Worm (Caenorhabditis elegans) whole organism, L4 larva: ENCODE measurements around the gene srt-18.

Source experiments
- F26F4.8 ChIP-seq: fragments of 200-800 bp; sonication (Bioruptor generic); conservative IDR thresholded peaks from 2 replicates; pipeline ENCODE4 v1.3.6; 2022; ENCODE audit warnings: missing genetic modification characterization, missing compliant biosample characterization
- F37D6.2 ChIP-seq: sonication (generic microtip); optimal IDR thresholded peaks from 2 replicates; lab custom pipeline; 2016; ENCODE audit warnings: mild to moderate bottlenecking, missing genetic modification characterization, missing compliant biosample characterization
- R02D3.7 ChIP-seq: fragments of 150-350 bp; sonication (generic microtip); optimal IDR thresholded peaks from 3 replicates; lab custom pipeline; 2014; ENCODE audit warnings: missing biosample characterization, missing genetic modification characterization
- T26A8.4 ChIP-seq: fragments of 200-800 bp; sonication (Bioruptor generic); IDR thresholded peaks from 2 replicates; pipeline ENCODE4 v1.3.6; 2022; ENCODE audit warnings: missing genetic modification characterization, missing compliant biosample characterization
- aha-1 ChIP-seq: fragments of 150-350 bp; peaks from one replicate; lab custom pipeline; 2014; ENCODE audit warnings: missing biosample characterization, missing genetic modification characterization
- aly-2 ChIP-seq: sonication (generic microtip); optimal IDR thresholded peaks from 2 replicates; lab custom pipeline; 2018; ENCODE audit warnings: missing biosample characterization, missing genetic modification characterization
- attf-4 ChIP-seq: sonication (generic microtip); optimal IDR thresholded peaks from 3 replicates; lab custom pipeline; 2017; ENCODE audit warnings: missing biosample characterization, missing genetic modification characterization
- ceh-20 ChIP-seq: fragments of 200-800 bp; sonication (Bioruptor generic); IDR thresholded peaks from 2 replicates; pipeline ENCODE4 v1.3.6; 2022; ENCODE audit warnings: missing genetic modification reagents, missing genetic modification characterization, missing compliant biosample characterization
- ceh-28 ChIP-seq: fragments of 150-350 bp; optimal IDR thresholded peaks from 2 replicates; lab custom pipeline; 2014; ENCODE audit warnings: missing biosample characterization, missing genetic modification reagents, missing genetic modification characterization
- ceh-32 ChIP-seq: sonication (generic microtip); optimal IDR thresholded peaks from 2 replicates; lab custom pipeline; 2016; ENCODE audit warnings: mild to moderate bottlenecking, missing genetic modification characterization, missing compliant biosample characterization; ENCODE audit not compliant: poor library complexity
- ceh-62 ChIP-seq: sonication (generic microtip); optimal IDR thresholded peaks from 2 replicates; lab custom pipeline; 2017; ENCODE audit warnings: missing biosample characterization, missing genetic modification characterization
- ceh-82 ChIP-seq: sonication (generic microtip); optimal IDR thresholded peaks from 2 replicates; lab custom pipeline; 2017; ENCODE audit warnings: missing biosample characterization, missing genetic modification characterization
- ctbp-1 ChIP-seq: fragments of 200-800 bp; sonication (Bioruptor generic); IDR thresholded peaks from 2 replicates; pipeline ENCODE4 v1.3.6; 2022; ENCODE audit warnings: missing genetic modification reagents, missing genetic modification characterization, missing compliant biosample characterization
- daf-16 ChIP-seq, 3 experiments: sonication (generic microtip); optimal IDR thresholded peaks; 2 replicates each; lab custom pipeline; 2016 to 2017; ENCODE audit warnings: missing genetic modification characterization in 3 of 3, missing genetic modification reagents in 3 of 3, mild to moderate bottlenecking in 2 of 3, missing compliant biosample characterization in 2 of 3, missing biosample characterization in 1 of 3, moderate library complexity in 1 of 3
- dmd-8 ChIP-seq: fragments of 200-800 bp; sonication (Bioruptor generic); IDR thresholded peaks from 2 replicates; pipeline ENCODE4 v1.3.6; 2022; ENCODE audit warnings: missing genetic modification characterization, missing compliant biosample characterization
- dmd-9 ChIP-seq: fragments of 200-800 bp; sonication (Bioruptor generic); IDR thresholded peaks from 2 replicates; pipeline ENCODE4 v1.3.6; 2022; ENCODE audit warnings: missing genetic modification reagents, missing genetic modification characterization, missing compliant biosample characterization
- dpl-1 ChIP-seq: fragments of 150-350 bp; optimal IDR thresholded peaks from 2 replicates; lab custom pipeline; 2014; ENCODE audit warnings: missing biosample characterization, missing genetic modification reagents, missing genetic modification characterization
- fkh-10 ChIP-seq: fragments of 150-350 bp; optimal IDR thresholded peaks from 2 replicates; lab custom pipeline; 2014; ENCODE audit warnings: missing biosample characterization, missing genetic modification reagents, missing genetic modification characterization
- hif-1 ChIP-seq, 2 experiments: sonication (generic microtip); optimal IDR thresholded peaks; 2 replicates each; lab custom pipeline; 2016 to 2017; ENCODE audit warnings: missing compliant biosample characterization in 2 of 2, missing genetic modification characterization in 2 of 2, missing genetic modification reagents in 2 of 2, missing genotype in 2 of 2, mild to moderate bottlenecking in 1 of 2
- lin-13 ChIP-seq: fragments of 150-350 bp; optimal IDR thresholded peaks from 2 replicates; lab custom pipeline; 2014; ENCODE audit warnings: missing biosample characterization, missing genetic modification reagents, missing genetic modification characterization
- lin-15B ChIP-seq: fragments of 150-350 bp; sonication (generic microtip); optimal IDR thresholded peaks from 3 replicates; lab custom pipeline; 2014; ENCODE audit warnings: missing biosample characterization, missing genetic modification characterization
- lin-29 ChIP-seq: fragments of 200-800 bp; sonication (Bioruptor generic); IDR thresholded peaks from 2 replicates; pipeline ENCODE4 v1.3.6; 2022; ENCODE audit warnings: missing genetic modification reagents, missing genetic modification characterization, missing compliant biosample characterization
- lir-3 ChIP-seq: sonication (generic microtip); optimal IDR thresholded peaks from 2 replicates; lab custom pipeline; 2016; ENCODE audit warnings: mild to moderate bottlenecking, missing genetic modification characterization, missing compliant biosample characterization
- madf-9 ChIP-seq: fragments of 200-800 bp; sonication (Bioruptor generic); conservative IDR thresholded peaks from 2 replicates; pipeline ENCODE4 v1.3.6; 2022; ENCODE audit warnings: missing genetic modification reagents, missing genetic modification characterization, missing compliant biosample characterization
- mep-1 ChIP-seq: fragments of 150-350 bp; sonication (generic microtip); optimal IDR thresholded peaks from 3 replicates; lab custom pipeline; 2014; ENCODE audit warnings: missing biosample characterization, missing genetic modification characterization
- mxl-2 ChIP-seq: fragments of 200-800 bp; sonication (Bioruptor generic); conservative IDR thresholded peaks from 2 replicates; pipeline ENCODE4 v1.3.6; 2022; ENCODE audit warnings: missing genetic modification reagents, missing genetic modification characterization, missing compliant biosample characterization
- mxl-3 ChIP-seq: fragments of 200-800 bp; sonication (Bioruptor generic); optimal IDR thresholded peaks from 2 replicates; lab custom pipeline; 2018; ENCODE audit warnings: mild to moderate bottlenecking, missing genetic modification characterization, missing compliant biosample characterization
- nhr-102 ChIP-seq: sonication (generic microtip); optimal IDR thresholded peaks from 2 replicates; lab custom pipeline; 2016; ENCODE audit warnings: mild to moderate bottlenecking, missing genetic modification characterization, moderate library complexity, missing compliant biosample characterization
- nhr-25 ChIP-seq: sonication (generic microtip); optimal IDR thresholded peaks from 2 replicates; lab custom pipeline; 2017; ENCODE audit warnings: missing genetic modification characterization, mild to moderate bottlenecking, missing compliant biosample characterization, antibody characterized with exemption, moderate library complexity, borderline replicate concordance; ENCODE audit not compliant: insufficient read depth
- nhr-28 ChIP-seq: fragments of 150-350 bp; optimal IDR thresholded peaks from 2 replicates; lab custom pipeline; 2014; ENCODE audit warnings: missing biosample characterization, missing genetic modification characterization
- nhr-6 ChIP-seq: fragments of 150-350 bp; optimal IDR thresholded peaks from 2 replicates; lab custom pipeline; 2014; ENCODE audit warnings: missing biosample characterization, missing genetic modification characterization
- nhr-77 ChIP-seq: fragments of 150-350 bp; optimal IDR thresholded peaks from 2 replicates; lab custom pipeline; 2014; ENCODE audit warnings: missing biosample characterization, missing genetic modification characterization
- php-3 ChIP-seq: fragments of 200-800 bp; sonication (Bioruptor generic); IDR thresholded peaks from 2 replicates; pipeline ENCODE4 v1.3.6; 2022; ENCODE audit warnings: missing genetic modification reagents, missing genetic modification characterization, missing compliant biosample characterization
- sdz-12 ChIP-seq: fragments of 200-800 bp; sonication (Bioruptor generic); optimal IDR thresholded peaks from 2 replicates; lab custom pipeline; 2018; ENCODE audit warnings: mild to moderate bottlenecking, missing genetic modification characterization, missing compliant biosample characterization
- set-16 ChIP-seq: fragments of 200-800 bp; sonication (Bioruptor generic); IDR thresholded peaks from 2 replicates; pipeline ENCODE4 v1.3.6; 2022; ENCODE audit warnings: missing genetic modification reagents, missing genetic modification characterization, missing compliant biosample characterization
- snpc-1.2 ChIP-seq: fragments of 200-800 bp; sonication (Bioruptor generic); IDR thresholded peaks from 2 replicates; pipeline ENCODE4 v1.3.6; 2022; ENCODE audit warnings: missing genetic modification reagents, missing genetic modification characterization, missing compliant biosample characterization
- spr-1 ChIP-seq: sonication (generic microtip); optimal IDR thresholded peaks from 2 replicates; lab custom pipeline; 2016; ENCODE audit warnings: mild to moderate bottlenecking, missing genetic modification characterization, missing compliant biosample characterization
- tra-1 ChIP-seq: fragments of 200-800 bp; sonication (Bioruptor generic); IDR thresholded peaks from 2 replicates; pipeline ENCODE4 v1.3.6; 2022; ENCODE audit warnings: missing genetic modification reagents, missing genetic modification characterization, missing compliant biosample characterization
- unc-62 ChIP-seq, 3 experiments: fragments of 150-350 bp in 1 of 3; sonication (generic microtip); optimal IDR thresholded peaks in 2 of 3; peaks in 1 of 3; 1 replicate in 1 of 3; 2 replicates in 2 of 3; lab custom pipeline; 2014 to 2017; ENCODE audit warnings: missing biosample characterization in 3 of 3, missing genetic modification characterization in 3 of 3, missing genetic modification reagents in 3 of 3, missing genotype in 1 of 3
- vab-7 ChIP-seq: fragments of 200-800 bp; sonication (Bioruptor generic); IDR thresholded peaks from 2 replicates; pipeline ENCODE4 v1.3.6; 2022; ENCODE audit warnings: missing genetic modification reagents, missing genetic modification characterization, missing compliant biosample characterization
- ztf-11 ChIP-seq: fragments of 150-350 bp; optimal IDR thresholded peaks from 2 replicates; lab custom pipeline; 2014; ENCODE audit warnings: missing biosample characterization, missing genetic modification characterization
- ztf-7 ChIP-seq: fragments of 150-350 bp; optimal IDR thresholded peaks from 2 replicates; lab custom pipeline; 2014; ENCODE audit warnings: missing biosample characterization, missing genetic modification characterization

Gene srt-18

ce11 chrV:9013765-9014164 is 1.7 kb downstream of the srt-18 start, which contains the start of gene srh-201:
Gene srh-201 (minus strand): TSS chrV:9013865.
- TF ChIP-seq T26A8.4 (GFP tag; lab: Robert Waterston, UW): no peak

- TF ChIP-seq aha-1 (tag; lab: Kevin White, UChicago): no peak
- no peak for TF ChIP-seq tra-1 (GFP tag; lab: Robert Waterston, UW)
- TF ChIP-seq lin-15B (tag; lab: Kevin White, UChicago): no peak
- no peak for TF ChIP-seq snpc-1.2 (GFP tag; lab: Robert Waterston, UW)
- TF ChIP-seq ceh-82: no peak
- no peak for TF ChIP-seq ceh-32 (tag; lab: Kevin White, UChicago)
- TF ChIP-seq F37D6.2 (tag; lab: Kevin White, UChicago): no peak
- TF ChIP-seq mxl-3 (GFP tag; lab: Kevin White, UChicago): no peak
- TF ChIP-seq nhr-102 (tag; lab: Kevin White, UChicago): no peak
- TF ChIP-seq dpl-1: no peak
- TF ChIP-seq spr-1: no peak
- no peak for TF ChIP-seq dmd-8 (GFP tag; lab: Robert Waterston, UW)
- TF ChIP-seq dmd-9: no peak
- no peak for TF ChIP-seq ctbp-1
- no peak for TF ChIP-seq ceh-20 (GFP tag; lab: Robert Waterston, UW)
- no peak for TF ChIP-seq fkh-10
These were observed 6.3 kb downstream of the srt-18 start, which contains the start of gene srx-2 for ce11 chrV:9009175-9009574. Gene srx-2 (plus strand): TSS chrV:9009475.

- TF ChIP-seq aly-2 (tag; lab: Kevin White, UChicago) (no peak), nhr-77 (tag; lab: Kevin White, UChicago) (no peak), lin-13 (GFP tag; lab: Kevin White, UChicago) (no peak), ceh-82 (no peak)
These were observed 10.2 kb downstream of the srt-18 start, which contains the start of gene srx-3 for ce11 chrV:9005243-9005642. Gene srx-3 (plus strand): TSS chrV:9005543.

- no peak for TF ChIP-seq nhr-28
- TF ChIP-seq unc-62 (GFP tag; optimal IDR thresholded peaks at IDR 0.05 in 1 of 2; lab: Kevin White, UChicago): peak in 1 of 2 experiments; percentile 98
- no peak for TF ChIP-seq unc-62 (tag; optimal IDR thresholded peaks at IDR 0.05; lab: Kevin White, UChicago)
- TF ChIP-seq, all 104 proteins: peak for 1
These were observed 12.1 kb downstream of the srt-18 start, which contains the start of gene srx-1 for ce11 chrV:9003291-9003690. Gene srx-1 (plus strand): TSS chrV:9003672.

ce11 chrV:9001175-9001574 is 14.3 kb downstream of the srt-18 start, which contains the start of gene F59E11.2:
Gene F59E11.2 (plus strand): TSS chrV:9001475.
- no peak for TF ChIP-seq hif-1 (tag; optimal IDR thresholded peaks at IDR 0.05; lab: Kevin White, UChicago)
- TF ChIP-seq daf-16 (GFP tag; optimal IDR thresholded peaks at IDR 0.05; lab: Kevin White, UChicago): no peak
- TF ChIP-seq daf-16 (tag; optimal IDR thresholded peaks at IDR 0.05; lab: Kevin White, UChicago): no peak
- no peak for TF ChIP-seq sdz-12
- TF ChIP-seq mxl-2 (GFP tag; lab: Robert Waterston, UW): no peak
- TF ChIP-seq R02D3.7: no peak
- no peak for TF ChIP-seq nhr-6 (tag; lab: Kevin White, UChicago)
- TF ChIP-seq attf-4 (tag; lab: Kevin White, UChicago): no peak
- TF ChIP-seq ztf-7 (tag; lab: Kevin White, UChicago): no peak

ce11 chrV:8994801-8995200 is 20.6 kb downstream of the srt-18 start, which contains the start of gene F59E11.5:
Gene F59E11.5 (plus strand): TSS chrV:8995101.
- TF ChIP-seq php-3 (no peak), lin-29 (GFP tag; lab: Robert Waterston, UW) (no peak), ceh-28 (no peak), nhr-25 (tag; lab: Kevin White, UChicago) (no peak), vab-7 (no peak), ceh-62 (tag; lab: Kevin White, UChicago) (no peak), F26F4.8 (GFP tag; lab: Robert Waterston, UW) (no peak), ztf-11 (tag; lab: Kevin White, UChicago) (no peak), madf-9 (no peak), attf-4 (tag; lab: Kevin White, UChicago) (no peak), nhr-77 (tag; lab: Kevin White, UChicago) (no peak), ceh-82 (no peak), mep-1 (no peak), dmd-9 (no peak), set-16 (GFP tag; lab: Robert Waterston, UW) (no peak), dmd-8 (GFP tag; lab: Robert Waterston, UW) (no peak), daf-16 (GFP tag; optimal IDR thresholded peaks at IDR 0.05; lab: Kevin White, UChicago) (no peak), daf-16 (tag; optimal IDR thresholded peaks at IDR 0.05; lab: Kevin White, UChicago) (no peak), lir-3 (tag; lab: Kevin White, UChicago) (no peak)
- TF ChIP-seq, all 104 proteins: peak for 0
